Worm (Caenorhabditis elegans): ENCODE measurements around the gene spin-2.
A peak's percentile ranks its signal among the peaks of the same experiment; 100 is the strongest.

spin-2 gene

DNA sequence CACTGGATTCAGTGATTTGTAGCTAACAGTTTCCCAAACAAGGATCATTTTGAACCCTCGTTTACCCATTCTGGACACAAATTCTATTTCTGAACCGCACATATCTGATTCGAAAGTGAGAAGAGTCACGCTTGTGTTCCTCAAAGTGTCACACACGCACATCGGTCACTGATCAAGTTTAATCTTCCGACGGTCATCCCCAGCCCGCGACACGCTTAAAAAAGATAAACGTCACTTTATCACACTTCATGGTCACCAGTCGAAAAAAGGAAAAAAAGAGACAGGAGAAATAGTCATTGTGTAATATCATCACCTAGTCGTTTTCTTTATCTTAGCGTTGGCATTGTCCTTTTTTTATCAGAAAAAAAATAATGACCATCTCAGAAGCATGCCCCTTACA lies 9.1 kb upstream of the spin-2 start:
- TF ChIP-seq T22C8.4 (GFP tag; IDR thresholded peaks at IDR 0.05) (no peak), med-1 (GFP tag; optimal IDR thresholded peaks at IDR 0.05; ENCODE audit: insufficient read depth) (no peak), ztf-23 (GFP tag; IDR thresholded peaks at IDR 0.05) (no peak), klf-2 (GFP tag; conservative IDR thresholded peaks at IDR 0.05) (no peak), flt-1 (GFP tag; IDR thresholded peaks at IDR 0.05) (no peak), ref-1 (GFP tag; conservative IDR thresholded peaks at IDR 0.05) (no peak), ztf-29 (GFP tag; IDR thresholded peaks at IDR 0.05) (no peak), cog-1 (tag; optimal IDR thresholded peaks at IDR 0.05) (no peak), tab-1 (GFP tag; IDR thresholded peaks at IDR 0.05) (no peak)

DNA sequence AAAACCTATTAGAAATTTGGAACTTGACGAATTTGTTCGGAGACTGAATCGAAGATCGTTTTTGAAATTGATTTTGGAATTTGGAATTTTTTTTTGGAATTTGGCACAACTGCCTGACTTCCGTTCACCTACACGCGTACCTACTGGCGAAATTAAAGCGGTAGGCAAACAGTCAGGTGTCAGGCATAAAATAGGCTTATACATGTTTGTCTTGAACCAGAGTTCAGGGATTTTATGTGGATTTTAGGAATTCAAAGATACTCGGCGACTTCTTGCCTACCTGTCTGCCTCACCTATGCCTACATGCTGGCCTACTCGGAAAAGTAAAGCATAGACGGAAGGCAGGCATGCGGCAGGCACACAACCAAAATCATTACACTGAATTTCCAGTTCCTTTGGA lies 8.5 kb upstream of the spin-2 start:
- TF ChIP-seq flt-1 (GFP tag; IDR thresholded peaks at IDR 0.05) (no peak), T22C8.4 (GFP tag; IDR thresholded peaks at IDR 0.05) (no peak), cog-1 (tag; optimal IDR thresholded peaks at IDR 0.05) (no peak)

DNA sequence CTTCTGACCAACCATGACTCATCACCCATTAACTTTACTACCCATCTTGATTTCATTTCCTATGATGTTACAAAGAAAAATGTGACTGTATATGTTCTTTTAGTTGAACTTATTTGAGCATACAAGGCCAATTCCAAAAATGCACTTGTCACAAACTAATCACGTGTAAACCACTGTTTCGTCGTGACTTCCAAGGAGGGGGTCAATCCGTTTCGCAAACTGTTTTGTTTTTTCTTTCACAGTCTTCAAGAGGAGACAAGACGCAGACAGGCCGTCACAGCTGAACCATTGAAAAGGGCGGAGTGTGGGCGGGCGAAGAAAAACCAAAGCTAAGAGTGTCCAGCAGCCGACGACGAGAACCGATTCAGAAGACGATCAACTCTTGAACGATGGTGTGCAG lies 7.7 kb upstream of the spin-2 start, which contains the start of gene C39E9.8:
Gene C39E9.8, plus strand, starts transcription at position 328 of the 400 bp plus-strand sequence.
- no peak for TF ChIP-seq ztf-23 (GFP tag; IDR thresholded peaks at IDR 0.05)
- TF ChIP-seq med-1 (GFP tag; optimal IDR thresholded peaks at IDR 0.05; ENCODE audit: insufficient read depth): no peak
- TF ChIP-seq tab-1 (GFP tag; IDR thresholded peaks at IDR 0.05): no peak
- no peak for TF ChIP-seq klf-2 (GFP tag; conservative IDR thresholded peaks at IDR 0.05)
- TF ChIP-seq flt-1 (GFP tag; IDR thresholded peaks at IDR 0.05): no peak
- no peak for TF ChIP-seq cog-1 (tag; optimal IDR thresholded peaks at IDR 0.05)
- no peak for TF ChIP-seq ztf-29 (GFP tag; IDR thresholded peaks at IDR 0.05)
- no peak for TF ChIP-seq ref-1 (GFP tag; conservative IDR thresholded peaks at IDR 0.05)
- no peak for TF ChIP-seq T22C8.4 (GFP tag; IDR thresholded peaks at IDR 0.05)

DNA sequence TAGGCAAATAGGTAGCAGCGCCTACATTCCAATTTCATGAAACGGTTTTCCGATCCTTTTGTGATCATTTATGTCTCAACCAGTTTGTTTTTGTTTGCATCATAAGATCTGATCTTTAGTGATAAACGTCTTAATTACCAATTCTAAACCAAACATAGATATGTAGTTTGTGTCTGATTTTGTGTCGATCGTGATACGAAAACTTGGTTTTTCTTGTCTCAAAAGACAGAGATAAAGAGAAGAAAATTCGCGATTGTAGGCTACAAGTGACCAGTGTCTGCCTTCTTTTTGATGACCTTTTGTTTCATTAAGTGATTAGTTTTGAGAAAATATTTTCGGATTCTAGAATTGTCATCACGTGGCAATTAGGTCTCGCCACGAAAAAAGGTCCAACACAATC lies 6.6 kb upstream of the spin-2 start:
- no peak for TF ChIP-seq cog-1 (tag; optimal IDR thresholded peaks at IDR 0.05)
- no peak for TF ChIP-seq ref-1 (GFP tag; conservative IDR thresholded peaks at IDR 0.05)
- TF ChIP-seq ztf-23 (GFP tag; IDR thresholded peaks at IDR 0.05): no peak
- no peak for TF ChIP-seq tab-1 (GFP tag; IDR thresholded peaks at IDR 0.05)
- no peak for TF ChIP-seq klf-2 (GFP tag; conservative IDR thresholded peaks at IDR 0.05)
- TF ChIP-seq flt-1 (GFP tag; IDR thresholded peaks at IDR 0.05): no peak
- no peak for TF ChIP-seq T22C8.4 (GFP tag; IDR thresholded peaks at IDR 0.05)
- no peak for TF ChIP-seq med-1 (GFP tag; optimal IDR thresholded peaks at IDR 0.05; ENCODE audit: insufficient read depth)
- no peak for TF ChIP-seq ztf-29 (GFP tag; IDR thresholded peaks at IDR 0.05)

DNA sequence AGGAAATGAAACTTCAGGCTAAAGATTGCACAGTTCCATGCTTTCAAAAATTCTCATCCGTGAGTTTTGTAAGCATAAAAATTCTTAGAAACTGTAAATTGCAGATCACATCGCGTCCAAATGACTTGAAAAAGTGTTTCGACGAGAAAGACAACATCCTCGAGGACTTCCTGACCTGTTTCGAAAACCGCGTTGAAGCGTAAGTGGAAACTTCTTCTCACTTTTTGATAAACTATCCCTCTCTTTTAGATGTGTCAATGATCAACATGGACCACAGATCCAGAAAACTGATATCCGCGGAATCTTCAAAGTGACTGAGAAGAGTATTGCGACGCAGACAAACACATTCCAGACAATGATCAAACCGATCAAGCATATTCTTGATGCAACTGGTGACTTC lies 5.9 kb upstream of the spin-2 start:
- TF ChIP-seq ztf-23 (GFP tag; IDR thresholded peaks at IDR 0.05) (no peak), cog-1 (tag; optimal IDR thresholded peaks at IDR 0.05) (no peak), flt-1 (GFP tag; IDR thresholded peaks at IDR 0.05) (no peak), klf-2 (GFP tag; conservative IDR thresholded peaks at IDR 0.05) (no peak), med-1 (GFP tag; optimal IDR thresholded peaks at IDR 0.05; ENCODE audit: insufficient read depth) (no peak)

DNA sequence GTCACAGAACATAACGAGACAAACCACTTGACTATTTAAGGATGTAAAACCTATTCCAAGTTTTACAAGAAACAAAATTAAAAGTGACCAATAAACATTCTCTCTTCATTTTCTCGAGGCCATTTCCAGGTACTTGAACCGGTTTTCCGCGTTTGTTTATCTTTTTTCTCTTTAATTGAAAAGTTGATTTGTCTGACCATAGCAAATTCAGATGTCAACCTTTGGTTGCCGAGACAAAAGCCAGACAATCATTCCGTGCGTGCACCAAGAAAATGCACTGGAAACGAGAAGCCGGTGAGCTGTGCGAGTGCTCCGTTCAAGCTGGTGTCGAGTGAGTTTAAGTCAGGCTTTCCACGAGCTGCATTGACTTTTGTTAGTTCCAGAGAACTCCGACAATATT lies 4.7 kb upstream of the spin-2 start:
- TF ChIP-seq T22C8.4 (GFP tag; IDR thresholded peaks at IDR 0.05): no peak
- no peak for TF ChIP-seq ztf-29 (GFP tag; IDR thresholded peaks at IDR 0.05)
- no peak for TF ChIP-seq flt-1 (GFP tag; IDR thresholded peaks at IDR 0.05)
- no peak for TF ChIP-seq med-1 (GFP tag; optimal IDR thresholded peaks at IDR 0.05; ENCODE audit: insufficient read depth)
- TF ChIP-seq ref-1 (GFP tag; conservative IDR thresholded peaks at IDR 0.05): no peak
- no peak for TF ChIP-seq cog-1 (tag; optimal IDR thresholded peaks at IDR 0.05)
- TF ChIP-seq klf-2 (GFP tag; conservative IDR thresholded peaks at IDR 0.05): no peak
- TF ChIP-seq ztf-23 (GFP tag; IDR thresholded peaks at IDR 0.05): no peak
- TF ChIP-seq tab-1 (GFP tag; IDR thresholded peaks at IDR 0.05): no peak

DNA sequence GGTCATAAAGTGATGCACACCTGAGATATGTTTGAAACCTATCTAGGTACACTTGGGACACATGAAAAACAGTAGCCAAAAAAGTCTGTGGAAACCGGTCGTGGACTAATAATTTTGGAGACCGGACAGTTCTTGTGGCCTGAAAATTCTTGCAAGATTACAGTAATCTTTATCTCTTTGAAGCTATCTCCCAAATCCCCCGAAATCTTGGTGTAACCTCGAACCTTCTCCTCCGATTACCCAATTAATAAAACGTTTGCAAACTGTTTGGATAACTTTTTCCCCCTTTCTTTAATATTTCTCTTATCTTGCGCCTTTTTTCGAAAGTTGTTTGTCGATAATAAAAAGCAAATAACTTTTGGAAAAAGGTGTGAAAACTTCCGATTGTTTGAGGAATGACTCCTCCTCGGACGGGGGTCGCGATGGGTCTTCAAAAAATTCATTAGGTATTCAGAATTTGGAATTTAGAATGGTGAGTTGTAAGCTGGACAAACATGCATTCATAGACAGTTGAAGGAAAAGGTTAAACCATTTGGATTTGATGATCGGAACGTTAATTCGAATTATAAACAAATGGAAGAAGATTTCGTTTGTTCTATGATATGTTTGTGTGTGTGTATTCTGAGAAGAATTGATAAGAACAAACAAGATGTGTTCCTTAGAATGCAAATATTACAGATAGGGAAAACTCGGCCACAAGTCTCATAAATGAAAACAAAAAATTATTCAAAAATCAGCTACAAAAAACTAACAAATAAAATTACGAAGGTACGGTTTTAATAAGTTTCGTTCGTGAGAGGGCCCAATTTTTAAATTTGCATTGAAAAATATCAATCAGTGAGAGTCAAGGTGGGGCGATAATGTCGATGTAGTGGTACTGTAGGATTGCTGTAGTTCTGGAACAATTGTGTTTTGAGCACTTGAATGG lies 3.7 kb upstream of the spin-2 start:
- TF ChIP-seq ztf-23 (GFP tag; IDR thresholded peaks at IDR 0.05) (no peak), flt-1 (GFP tag; IDR thresholded peaks at IDR 0.05) (no peak), ref-1 (GFP tag; conservative IDR thresholded peaks at IDR 0.05) (no peak), klf-2 (GFP tag; conservative IDR thresholded peaks at IDR 0.05) (no peak), T22C8.4 (GFP tag; IDR thresholded peaks at IDR 0.05) (no peak), tab-1 (GFP tag; IDR thresholded peaks at IDR 0.05) (no peak), med-1 (GFP tag; optimal IDR thresholded peaks at IDR 0.05; ENCODE audit: insufficient read depth) (no peak), ztf-29 (GFP tag; IDR thresholded peaks at IDR 0.05) (no peak), cog-1 (tag; optimal IDR thresholded peaks at IDR 0.05) (no peak)

DNA sequence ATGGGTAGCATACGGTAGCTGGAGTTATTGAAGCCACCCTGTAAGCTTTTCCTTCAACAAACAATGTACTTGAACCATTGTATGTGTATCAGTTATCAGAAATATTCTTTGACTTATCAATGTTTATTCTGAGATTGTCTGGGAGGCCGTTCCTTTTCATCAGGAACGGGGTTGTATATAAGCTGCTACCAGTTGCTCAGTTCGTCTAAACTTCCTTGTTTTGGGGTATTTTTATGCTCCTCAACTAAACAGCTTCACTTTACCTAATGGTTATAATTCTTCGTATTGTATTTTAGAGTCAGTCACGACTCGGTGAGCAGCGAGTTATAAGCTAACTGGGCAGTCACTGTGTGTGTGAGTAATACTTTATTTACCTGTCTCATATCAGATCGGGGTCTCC lies 1.1 kb upstream of the spin-2 start:
- TF ChIP-seq tab-1 (GFP tag; IDR thresholded peaks at IDR 0.05): no peak
- no peak for TF ChIP-seq flt-1 (GFP tag; IDR thresholded peaks at IDR 0.05)
- no peak for TF ChIP-seq ztf-23 (GFP tag; IDR thresholded peaks at IDR 0.05)
- TF ChIP-seq med-1 (GFP tag; optimal IDR thresholded peaks at IDR 0.05; ENCODE audit: insufficient read depth): no peak
- no peak for TF ChIP-seq klf-2 (GFP tag; conservative IDR thresholded peaks at IDR 0.05)
- TF ChIP-seq cog-1 (tag; optimal IDR thresholded peaks at IDR 0.05): no peak
- TF ChIP-seq ztf-29 (GFP tag; IDR thresholded peaks at IDR 0.05): no peak
- TF ChIP-seq ref-1 (GFP tag; conservative IDR thresholded peaks at IDR 0.05): no peak
- TF ChIP-seq T22C8.4 (GFP tag; IDR thresholded peaks at IDR 0.05): no peak

DNA sequence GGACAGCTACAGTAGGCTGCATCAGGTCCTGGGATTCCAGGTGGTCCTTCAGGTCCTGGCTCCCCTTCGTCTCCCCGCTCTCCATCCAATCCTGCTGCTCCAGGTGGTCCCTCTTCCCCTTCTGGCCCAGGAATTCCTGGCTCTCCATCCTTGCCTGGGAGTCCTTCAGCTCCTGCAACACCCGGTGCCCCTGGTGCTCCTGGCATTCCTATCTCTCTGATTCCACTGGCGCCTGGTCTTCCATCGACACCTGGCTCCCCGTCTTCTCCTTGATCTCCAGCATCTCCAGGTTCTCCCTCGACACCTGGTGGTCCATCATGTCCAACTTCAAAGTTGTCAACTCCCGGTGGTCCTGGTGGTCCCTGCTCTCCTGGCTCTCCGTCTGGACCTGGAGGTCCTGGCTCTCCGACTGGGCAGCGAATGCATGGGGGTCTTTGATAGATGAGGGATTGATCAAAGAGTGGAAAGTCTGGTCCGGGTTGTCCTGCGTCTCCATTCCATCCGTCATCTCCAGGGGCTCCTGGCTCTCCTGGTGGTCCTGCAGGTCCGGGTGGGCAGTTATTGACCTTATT lies 3.0 kb downstream of the spin-2 start:
- TF ChIP-seq tab-1 (GFP tag; IDR thresholded peaks at IDR 0.05) (0 out of 2 replicates have a peak, but pooled peaks have one; percentile 47), flt-1 (GFP tag; IDR thresholded peaks at IDR 0.05) (no peak)

DNA sequence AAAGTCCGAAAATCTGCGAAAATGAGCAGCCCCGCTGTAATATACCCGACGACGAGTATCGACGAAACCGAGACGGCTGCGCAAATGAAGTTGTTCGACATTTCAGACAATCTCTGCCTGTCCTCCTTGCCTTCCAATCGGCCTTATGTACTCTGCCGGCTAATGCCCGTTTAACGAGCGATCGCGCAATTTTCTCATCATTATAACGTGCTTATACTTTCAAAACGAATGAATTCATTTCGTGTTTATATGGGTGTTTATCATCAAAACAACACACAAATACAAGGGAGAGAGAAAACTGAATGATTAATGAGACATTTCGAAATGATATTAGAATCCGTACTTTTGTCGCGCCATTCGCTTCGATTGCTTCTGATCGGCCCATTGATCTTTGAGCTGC lies 4.2 kb downstream of the spin-2 start, which contains the start of gene col-132:
Gene col-132, minus strand, starts transcription at position 101 of the 400 bp plus-strand sequence.
- no peak for TF ChIP-seq ref-1 (GFP tag; conservative IDR thresholded peaks at IDR 0.05)
- TF ChIP-seq ztf-23 (GFP tag; IDR thresholded peaks at IDR 0.05): no peak
- TF ChIP-seq tab-1 (GFP tag; IDR thresholded peaks at IDR 0.05): no peak
- TF ChIP-seq flt-1 (GFP tag; IDR thresholded peaks at IDR 0.05): no peak
- TF ChIP-seq ztf-29 (GFP tag; IDR thresholded peaks at IDR 0.05): no peak
- TF ChIP-seq cog-1 (tag; optimal IDR thresholded peaks at IDR 0.05): no peak
- no peak for TF ChIP-seq klf-2 (GFP tag; conservative IDR thresholded peaks at IDR 0.05)
- TF ChIP-seq med-1 (GFP tag; optimal IDR thresholded peaks at IDR 0.05; ENCODE audit: insufficient read depth): no peak
- no peak for TF ChIP-seq T22C8.4 (GFP tag; IDR thresholded peaks at IDR 0.05)

Data from whole organism, midembryonic.